Worm (Caenorhabditis elegans): ENCODE data around the gene AH10.4.
A peak's percentile ranks its signal among the peaks of the same experiment; 100 is the strongest.

AH10.4 gene

ce11 chrV:14141846-14142245, 4.2 kb upstream of the AH10.4 start:
- TF ChIP-seq hmbx-1 (tag; optimal IDR thresholded peaks at IDR 0.05) (no peak), ceh-36 (tag; optimal IDR thresholded peaks at IDR 0.05) (no peak), hnd-1 (tag; optimal IDR thresholded peaks at IDR 0.05) (no peak), ceh-13 (GFP tag; optimal IDR thresholded peaks at IDR 0.05) (no peak), ama-1 (optimal IDR thresholded peaks at IDR 0.05) (no peak), tra-4 (tag; optimal IDR thresholded peaks at IDR 0.05) (no peak), sea-1 (GFP tag; conservative IDR thresholded peaks at IDR 0.05) (no peak)

ce11 chrV:14140733-14141132, 3.1 kb upstream of the AH10.4 start:
- no peak for TF ChIP-seq B0310.2 (tag; optimal IDR thresholded peaks at IDR 0.05)
- TF ChIP-seq hnd-1 (tag; optimal IDR thresholded peaks at IDR 0.05), result no peak
- no peak for TF ChIP-seq ceh-13 (GFP tag; optimal IDR thresholded peaks at IDR 0.05)
- no peak for TF ChIP-seq tra-4 (tag; optimal IDR thresholded peaks at IDR 0.05)
- TF ChIP-seq pes-1 (GFP tag; IDR thresholded peaks at IDR 0.05), result no peak
- TF ChIP-seq sea-1 (GFP tag; conservative IDR thresholded peaks at IDR 0.05), result no peak
- TF ChIP-seq scrt-1 (GFP tag; IDR thresholded peaks at IDR 0.05), result no peak
- TF ChIP-seq flt-1 (GFP tag; IDR thresholded peaks at IDR 0.05), result no peak
- no peak for TF ChIP-seq F13C5.2 (tag; optimal IDR thresholded peaks at IDR 0.05)
- TF ChIP-seq hmg-4 (GFP tag; optimal IDR thresholded peaks at IDR 0.05), result no peak

- TF ChIP-seq aly-1 (tag; optimal IDR thresholded peaks at IDR 0.05) (no peak), F13C5.2 (tag; optimal IDR thresholded peaks at IDR 0.05) (peak; percentile 34), hmg-4 (GFP tag; optimal IDR thresholded peaks at IDR 0.05) (peak; percentile 69)
Measured at ce11 chrV:14139252-14140100, 1.8 kb upstream of the AH10.4 start.

ce11 chrV:14136152-14136551, 1.5 kb downstream of the AH10.4 start:
- TF ChIP-seq sea-1 (GFP tag; conservative IDR thresholded peaks at IDR 0.05) (no peak), scrt-1 (GFP tag; IDR thresholded peaks at IDR 0.05) (no peak), ceh-36 (tag; optimal IDR thresholded peaks at IDR 0.05) (peak; percentile 42), aly-1 (tag; optimal IDR thresholded peaks at IDR 0.05) (no peak), hmg-4 (GFP tag; optimal IDR thresholded peaks at IDR 0.05) (peak; percentile 26)

- TF ChIP-seq ceh-13 (GFP tag; optimal IDR thresholded peaks at IDR 0.05), result no peak
- no peak for TF ChIP-seq flt-1 (GFP tag; IDR thresholded peaks at IDR 0.05)
- TF ChIP-seq pes-1 (GFP tag; IDR thresholded peaks at IDR 0.05), result no peak
- no peak for TF ChIP-seq aly-1 (tag; optimal IDR thresholded peaks at IDR 0.05)
- no peak for TF ChIP-seq sea-1 (GFP tag; conservative IDR thresholded peaks at IDR 0.05)
- TF ChIP-seq tbx-37 (GFP tag; conservative IDR thresholded peaks at IDR 0.05), result no peak
- no peak for TF ChIP-seq tra-4 (tag; optimal IDR thresholded peaks at IDR 0.05)
- TF ChIP-seq ceh-36 (tag; optimal IDR thresholded peaks at IDR 0.05), result no peak
Measured at ce11 chrV:14134757-14135441, 2.8 kb downstream of the AH10.4 start.

- TF ChIP-seq scrt-1 (GFP tag; IDR thresholded peaks at IDR 0.05) (no peak), flt-1 (GFP tag; IDR thresholded peaks at IDR 0.05) (no peak), tbx-37 (GFP tag; conservative IDR thresholded peaks at IDR 0.05) (no peak), B0310.2 (tag; optimal IDR thresholded peaks at IDR 0.05) (no peak), tbx-11 (GFP tag; IDR thresholded peaks at IDR 0.05) (no peak), aly-1 (tag; optimal IDR thresholded peaks at IDR 0.05) (no peak)
Measured at ce11 chrV:14133002-14133763, 4.5 kb downstream of the AH10.4 start.

- TF ChIP-seq ama-1 (optimal IDR thresholded peaks at IDR 0.05) (no peak), hmbx-1 (tag; optimal IDR thresholded peaks at IDR 0.05) (no peak), hnd-1 (tag; optimal IDR thresholded peaks at IDR 0.05) (no peak), F13C5.2 (tag; optimal IDR thresholded peaks at IDR 0.05) (no peak), tra-4 (tag; optimal IDR thresholded peaks at IDR 0.05) (no peak), ceh-36 (tag; optimal IDR thresholded peaks at IDR 0.05) (no peak), flt-1 (GFP tag; IDR thresholded peaks at IDR 0.05) (no peak), tbx-11 (GFP tag; IDR thresholded peaks at IDR 0.05) (no peak), scrt-1 (GFP tag; IDR thresholded peaks at IDR 0.05) (no peak), hmg-4 (GFP tag; optimal IDR thresholded peaks at IDR 0.05) (no peak)
Measured at ce11 chrV:14130226-14130625, 7.4 kb downstream of the AH10.4 start.

ce11 chrV:14128858-14129257, 8.8 kb downstream of the AH10.4 start:
- TF ChIP-seq hmbx-1 (tag; optimal IDR thresholded peaks at IDR 0.05), result no peak
- TF ChIP-seq ceh-13 (GFP tag; optimal IDR thresholded peaks at IDR 0.05), result no peak
- TF ChIP-seq hnd-1 (tag; optimal IDR thresholded peaks at IDR 0.05), result no peak
- no peak for TF ChIP-seq tra-4 (tag; optimal IDR thresholded peaks at IDR 0.05)
- TF ChIP-seq F13C5.2 (tag; optimal IDR thresholded peaks at IDR 0.05), result no peak
- TF ChIP-seq scrt-1 (GFP tag; IDR thresholded peaks at IDR 0.05), result no peak
- no peak for TF ChIP-seq pes-1 (GFP tag; IDR thresholded peaks at IDR 0.05)
- TF ChIP-seq sea-1 (GFP tag; conservative IDR thresholded peaks at IDR 0.05), result no peak
- no peak for TF ChIP-seq B0310.2 (tag; optimal IDR thresholded peaks at IDR 0.05)
- no peak for TF ChIP-seq aly-1 (tag; optimal IDR thresholded peaks at IDR 0.05)
- TF ChIP-seq ama-1 (optimal IDR thresholded peaks at IDR 0.05), result no peak
- TF ChIP-seq ceh-36 (tag; optimal IDR thresholded peaks at IDR 0.05), result no peak
- no peak for TF ChIP-seq ets-7 (tag; optimal IDR thresholded peaks at IDR 0.05)
- no peak for TF ChIP-seq hmg-4 (GFP tag; optimal IDR thresholded peaks at IDR 0.05)

Measured in whole organism, early embryonic.